Worm (Caenorhabditis elegans): ENCODE results near the gene Y62H9A.11.

DNA sequence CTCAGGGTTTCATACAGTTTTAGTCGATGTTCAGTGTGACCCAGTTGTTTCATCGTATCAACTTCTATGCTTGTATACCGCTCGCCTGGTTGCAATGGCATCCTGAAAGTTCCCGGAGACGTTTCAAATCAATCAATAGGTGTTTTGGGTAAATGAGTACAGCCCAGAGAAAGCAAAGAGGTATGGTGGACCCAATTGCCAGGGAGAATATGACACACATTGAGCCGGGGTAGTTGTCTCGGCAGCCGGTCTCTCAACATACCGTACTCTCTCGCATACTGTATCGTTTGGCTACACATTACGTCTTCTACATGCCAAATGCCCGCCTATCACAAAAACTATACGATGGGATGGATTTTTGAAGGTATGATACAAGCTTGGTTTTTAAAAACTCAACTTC, 9.1 kb downstream of the Y62H9A.11 start, which contains the start of gene Y62H9A.9:
- TF ChIP-seq ztf-29 (GFP tag; IDR thresholded peaks at IDR 0.05) (no peak), cog-1 (tag; optimal IDR thresholded peaks at IDR 0.05) (no peak), klf-2 (GFP tag; conservative IDR thresholded peaks at IDR 0.05) (no peak), ref-1 (GFP tag; conservative IDR thresholded peaks at IDR 0.05) (no peak)
